Fruit fly (Drosophila melanogaster): ENCODE results near the gene CG9967.

CG9967 gene

dm6 chr2L:2402194-2402593, 45.0 kb upstream of the CG9967 start (continued):
- TF ChIP-seq Rfx (GFP tag; IDR thresholded peaks at IDR 0.05) (peak; percentile 35; the same call in 1 of the 2 replicates), CG10462 (GFP tag; optimal IDR thresholded peaks at IDR 0.05) (no peak), Bteb2 (GFP tag; optimal IDR thresholded peaks at IDR 0.05) (no peak), BEAF-32 (GFP tag; optimal IDR thresholded peaks at IDR 0.05) (no peak), bbx (GFP tag; IDR thresholded peaks at IDR 0.05; ENCODE audit: partially characterized antibody) (no peak), dysf (GFP tag; IDR thresholded peaks at IDR 0.05) (peak; percentile 22; the same call in 1 of the 3 replicates), CG7556 (GFP tag; optimal IDR thresholded peaks at IDR 0.05) (peak; percentile 26), croc (GFP tag; conservative IDR thresholded peaks at IDR 0.05) (no peak), en (GFP tag; optimal IDR thresholded peaks at IDR 0.05) (no peak), CG10543 (GFP tag; optimal IDR thresholded peaks at IDR 0.05) (no peak), CG15514 (GFP tag; optimal IDR thresholded peaks at IDR 0.05) (no peak), pan (optimal IDR thresholded peaks at IDR 0.05) (no peak), pan (GFP tag; optimal IDR thresholded peaks at IDR 0.05 in 1 of 2, IDR thresholded peaks at IDR 0.05 in 1 of 2) (peak in 1 of 2 experiments; percentile 42), Ets65A (GFP tag) (peak; percentile 35), CG31365 (tag; optimal IDR thresholded peaks at IDR 0.05) (no peak), pros (GFP tag; optimal IDR thresholded peaks at IDR 0.05) (no peak), CG42726 (GFP tag; IDR thresholded peaks at IDR 0.05; ENCODE audit: partially characterized antibody) (no peak), dmrt99B (tag; optimal IDR thresholded peaks at IDR 0.05) (peak; percentile 36), HLHmδ (GFP tag; optimal IDR thresholded peaks at IDR 0.05) (no peak)

dm6 chr2L:2399897-2400296, 42.7 kb upstream of the CG9967 start, which contains the start of gene VGlut:
Gene VGlut (plus strand): TSS chr2L:2400295.
- TF ChIP-seq CG1832 (GFP tag; optimal IDR thresholded peaks at IDR 0.05) (peak; percentile 1), nom (GFP tag; optimal IDR thresholded peaks at IDR 0.05) (no peak), ro (GFP tag; IDR thresholded peaks at IDR 0.05) (no peak), CrebB (tag; optimal IDR thresholded peaks at IDR 0.05) (no peak), CG10543 (GFP tag; optimal IDR thresholded peaks at IDR 0.05) (no peak), CG13624 (GFP tag; optimal IDR thresholded peaks at IDR 0.05) (no peak), cad (GFP tag; optimal IDR thresholded peaks at IDR 0.05) (no peak), ftz-f1 (GFP tag; optimal IDR thresholded peaks at IDR 0.05) (no peak), kah (GFP tag; optimal IDR thresholded peaks at IDR 0.05) (no peak), lilli (GFP tag; optimal IDR thresholded peaks at IDR 0.05) (no peak), Xrp1 (GFP tag; IDR thresholded peaks at IDR 0.05) (no peak), Hsf (GFP tag; optimal IDR thresholded peaks at IDR 0.05) (no peak), BtbVII (GFP tag; optimal IDR thresholded peaks at IDR 0.05) (no peak), Sox100B (GFP tag; optimal IDR thresholded peaks at IDR 0.05) (no peak), vfl (GFP tag; optimal IDR thresholded peaks at IDR 0.05) (no peak), schlank (tag; optimal IDR thresholded peaks at IDR 0.05) (no peak), tin (GFP tag; optimal IDR thresholded peaks at IDR 0.05) (no peak), CG2202 (tag; optimal IDR thresholded peaks at IDR 0.05) (no peak), Nf-YB (GFP tag; optimal IDR thresholded peaks at IDR 0.05) (peak; percentile 91), CG11456 (GFP tag; IDR thresholded peaks at IDR 0.05) (no peak), Nf-YC (tag; optimal IDR thresholded peaks at IDR 0.05) (peak; percentile 96), hb (GFP tag; IDR thresholded peaks at IDR 0.05; ENCODE audit: partially characterized antibody) (0 out of 3 replicates have a peak, but pooled peaks have one; percentile 39), ewg (GFP tag; optimal IDR thresholded peaks at IDR 0.05) (peak; percentile 84), Deaf1 (tag; optimal IDR thresholded peaks at IDR 0.05) (peak; percentile 64), chm (GFP tag; IDR thresholded peaks at IDR 0.05) (no peak)
